Worm (Caenorhabditis elegans) whole organism, L4/young adult: Measurements from ENCODE around the gene rpc-25.

Source experiments
- W03F9.2 ChIP-seq: fragments of 150-350 bp; optimal IDR thresholded peaks from 2 replicates; lab custom pipeline; 2014; ENCODE audit warnings: missing biosample characterization, missing genetic modification characterization
- dao-5 ChIP-seq: sonication (generic microtip); optimal IDR thresholded peaks from 2 replicates; lab custom pipeline; 2016; ENCODE audit warnings: missing genotype, missing genetic modification characterization, moderate library complexity, missing compliant biosample characterization
- him-1 ChIP-seq: sonication (generic microtip); optimal IDR thresholded peaks from 2 replicates; lab custom pipeline; 2016; ENCODE audit warnings: missing genotype, missing genetic modification reagents, missing genetic modification characterization, missing compliant biosample characterization

- TF ChIP-seq dao-5 (tag; lab: Kevin White, UChicago) (no peak), W03F9.2 (tag; lab: Kevin White, UChicago) (no peak), him-1 (no peak)
Measured at ce11 chrV:10198386-10198785, 8.0 kb downstream of the rpc-25 start, which contains the start of gene ZK856.6.
